Fruit fly (Drosophila melanogaster): ENCODE results near the gene Smr.

The Smr gene

DNA sequence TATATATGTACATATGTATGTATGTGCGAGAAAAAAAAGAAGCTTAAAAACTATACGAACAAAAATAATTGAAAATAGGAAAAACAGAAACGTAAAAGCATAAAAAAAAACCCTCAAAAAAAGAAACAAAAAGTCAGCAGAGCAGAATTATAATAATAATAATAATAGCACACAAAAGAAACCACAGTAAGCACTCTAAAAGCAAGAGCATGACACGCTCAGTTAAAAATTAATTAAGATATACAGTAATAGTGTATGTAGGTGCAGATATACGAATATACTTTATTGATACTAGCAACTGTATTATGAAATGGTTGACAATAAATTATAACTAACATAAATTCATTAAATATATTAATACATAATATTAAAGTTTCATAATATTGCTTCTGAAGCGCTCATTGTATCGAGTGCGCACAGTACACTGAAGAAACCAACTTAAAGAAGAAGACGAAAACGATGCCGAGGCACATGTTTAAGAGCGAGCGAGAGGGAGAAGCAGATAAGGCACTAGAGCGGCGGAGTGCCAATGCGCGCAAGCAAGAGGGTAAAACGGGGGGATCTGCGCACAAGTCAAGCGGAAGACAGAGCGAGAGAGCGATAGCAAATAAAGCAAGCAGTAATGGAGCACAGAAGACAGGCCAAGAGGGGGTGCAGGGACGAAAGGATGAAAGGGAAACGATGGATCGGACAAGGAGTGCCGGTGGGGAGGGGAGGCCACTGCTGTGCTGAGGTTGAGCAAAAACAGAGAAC lies 7.5 kb downstream of the Smr start:
- TF ChIP-seq pan (optimal IDR thresholded peaks at IDR 0.05), result no peak
- TF ChIP-seq EcR (GFP tag; optimal IDR thresholded peaks at IDR 0.05), result peak in 1 of 2 experiments; percentile 19
- TF ChIP-seq usp (GFP tag; optimal IDR thresholded peaks at IDR 0.05), result no peak
- no peak for TF ChIP-seq Dll (optimal IDR thresholded peaks at IDR 0.05)

dm6 chrX:12734354-12734709 lies 8.1 kb downstream of the Smr start:
- TF ChIP-seq Dll (optimal IDR thresholded peaks at IDR 0.05) (no peak), psq (optimal IDR thresholded peaks at IDR 0.05) (no peak), usp (GFP tag; optimal IDR thresholded peaks at IDR 0.05) (no peak), EcR (GFP tag; optimal IDR thresholded peaks at IDR 0.05) (no peak), pan (optimal IDR thresholded peaks at IDR 0.05) (no peak), CG8478 (optimal IDR thresholded peaks at IDR 0.05) (no peak)

- TF ChIP-seq CG8478 (optimal IDR thresholded peaks at IDR 0.05) (no peak), Dll (optimal IDR thresholded peaks at IDR 0.05) (no peak), EcR (GFP tag; optimal IDR thresholded peaks at IDR 0.05) (no peak), psq (optimal IDR thresholded peaks at IDR 0.05) (no peak), usp (GFP tag; optimal IDR thresholded peaks at IDR 0.05) (no peak), pan (optimal IDR thresholded peaks at IDR 0.05) (no peak)
Observed at dm6 chrX:12733770-12734189, 8.6 kb downstream of the Smr start.

dm6 chrX:12732486-12732885 lies 9.9 kb downstream of the Smr start:
- TF ChIP-seq psq (optimal IDR thresholded peaks at IDR 0.05) (no peak), pan (optimal IDR thresholded peaks at IDR 0.05) (no peak), EcR (GFP tag; optimal IDR thresholded peaks at IDR 0.05) (no peak), Dll (optimal IDR thresholded peaks at IDR 0.05) (no peak), CG8478 (optimal IDR thresholded peaks at IDR 0.05) (no peak), usp (GFP tag; optimal IDR thresholded peaks at IDR 0.05) (no peak)

DNA sequence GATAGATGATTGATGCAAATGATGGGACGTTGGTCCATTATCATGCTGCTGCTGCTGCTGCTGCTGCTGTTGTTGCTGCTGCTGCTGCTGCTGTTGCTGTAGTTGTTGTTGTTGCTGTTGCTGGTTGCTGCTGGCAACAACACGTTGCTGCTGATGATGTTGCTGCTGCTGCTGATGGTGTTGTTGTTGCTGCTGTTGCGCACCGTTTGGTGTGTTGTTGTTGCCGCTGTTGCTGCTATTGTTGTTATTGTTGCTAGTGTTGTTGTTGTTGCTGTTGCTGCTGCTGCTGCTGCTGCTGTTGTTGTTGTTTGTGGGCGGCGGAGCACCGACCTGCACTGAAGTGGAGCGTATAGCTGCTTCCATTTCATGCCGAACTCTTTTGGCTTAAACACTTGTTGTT lies 11.3 kb downstream of the Smr start:
- TF ChIP-seq psq (optimal IDR thresholded peaks at IDR 0.05), result no peak
- TF ChIP-seq pan (optimal IDR thresholded peaks at IDR 0.05), result no peak
- TF ChIP-seq CG8478 (optimal IDR thresholded peaks at IDR 0.05), result no peak
- no peak for TF ChIP-seq usp (GFP tag; optimal IDR thresholded peaks at IDR 0.05)
- TF ChIP-seq EcR (GFP tag; optimal IDR thresholded peaks at IDR 0.05), result no peak
- TF ChIP-seq Dll (optimal IDR thresholded peaks at IDR 0.05), result no peak

DNA sequence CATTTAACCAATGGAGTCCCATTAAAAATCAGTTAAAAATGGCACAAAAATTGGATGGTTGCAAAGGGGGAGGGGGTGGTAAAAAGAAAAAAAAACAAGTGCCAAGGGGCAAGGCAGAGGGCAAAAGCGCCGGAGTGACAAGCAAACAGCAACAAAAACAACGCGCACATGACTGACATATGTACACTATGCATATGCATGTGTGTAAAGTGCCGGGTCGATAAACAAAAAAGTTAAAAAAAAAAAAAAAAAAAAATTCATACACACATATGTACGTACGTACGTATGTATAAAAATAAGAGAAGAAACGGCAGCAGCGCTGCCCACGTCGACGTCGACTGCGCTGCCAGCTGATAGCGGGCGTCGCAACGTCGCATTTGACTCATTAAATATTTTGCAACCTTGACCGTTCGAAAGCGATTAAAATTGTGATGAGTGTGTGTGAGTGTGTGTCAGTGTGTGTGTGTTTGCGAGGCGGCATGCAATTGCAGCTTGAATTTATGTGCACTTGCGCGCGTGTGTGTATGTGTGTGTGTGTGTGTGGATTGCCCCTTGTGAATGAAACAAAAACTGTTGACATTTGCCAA lies 14.7 kb downstream of the Smr start:
- TF ChIP-seq usp (GFP tag; optimal IDR thresholded peaks at IDR 0.05), result no peak
- no peak for TF ChIP-seq pan (optimal IDR thresholded peaks at IDR 0.05)
- no peak for TF ChIP-seq psq (optimal IDR thresholded peaks at IDR 0.05)
- no peak for TF ChIP-seq Dll (optimal IDR thresholded peaks at IDR 0.05)
- no peak for TF ChIP-seq EcR (GFP tag; optimal IDR thresholded peaks at IDR 0.05)
- TF ChIP-seq CG8478 (optimal IDR thresholded peaks at IDR 0.05), result no peak

dm6 chrX:12725187-12725919 lies 17.1 kb downstream of the Smr start:
- TF ChIP-seq Dll (optimal IDR thresholded peaks at IDR 0.05) (no peak), EcR (GFP tag; optimal IDR thresholded peaks at IDR 0.05) (peak in 1 of 2 experiments; percentile 91), pan (optimal IDR thresholded peaks at IDR 0.05) (no peak)

- TF ChIP-seq usp (GFP tag; optimal IDR thresholded peaks at IDR 0.05) (no peak), Dll (optimal IDR thresholded peaks at IDR 0.05) (no peak), EcR (GFP tag; optimal IDR thresholded peaks at IDR 0.05) (no peak), CG8478 (optimal IDR thresholded peaks at IDR 0.05) (no peak), pan (optimal IDR thresholded peaks at IDR 0.05) (no peak), psq (optimal IDR thresholded peaks at IDR 0.05) (no peak)
Observed at dm6 chrX:12724287-12725186, 17.9 kb downstream of the Smr start.

DNA sequence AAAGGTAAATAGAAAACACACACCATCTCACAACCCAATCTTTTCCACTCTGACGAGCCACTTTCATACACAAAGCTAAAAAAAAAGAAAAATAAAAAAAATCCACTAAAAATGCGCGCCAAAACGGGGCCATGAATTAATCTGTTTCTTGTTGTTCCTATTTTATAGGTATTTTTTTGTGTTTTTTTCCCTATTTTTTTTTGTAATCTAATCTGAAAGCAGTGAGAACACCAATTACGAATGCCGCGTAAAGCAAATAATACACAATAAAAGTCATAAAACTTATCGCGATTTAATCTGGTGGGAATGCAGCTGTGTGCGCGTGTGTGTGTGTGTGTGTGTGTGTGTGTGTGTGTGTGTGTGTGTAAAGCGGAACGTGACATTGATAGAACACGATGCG lies 19.1 kb downstream of the Smr start:
- no peak for TF ChIP-seq CG8478 (optimal IDR thresholded peaks at IDR 0.05)

- no peak for TF ChIP-seq psq (optimal IDR thresholded peaks at IDR 0.05)
- TF ChIP-seq usp (GFP tag; optimal IDR thresholded peaks at IDR 0.05), result no peak
- TF ChIP-seq pan (optimal IDR thresholded peaks at IDR 0.05), result no peak
- TF ChIP-seq Dll (optimal IDR thresholded peaks at IDR 0.05), result no peak
- TF ChIP-seq EcR (GFP tag; optimal IDR thresholded peaks at IDR 0.05), result no peak
- no peak for TF ChIP-seq CG8478 (optimal IDR thresholded peaks at IDR 0.05)
Observed at dm6 chrX:12722009-12722408, 20.4 kb downstream of the Smr start.

DNA sequence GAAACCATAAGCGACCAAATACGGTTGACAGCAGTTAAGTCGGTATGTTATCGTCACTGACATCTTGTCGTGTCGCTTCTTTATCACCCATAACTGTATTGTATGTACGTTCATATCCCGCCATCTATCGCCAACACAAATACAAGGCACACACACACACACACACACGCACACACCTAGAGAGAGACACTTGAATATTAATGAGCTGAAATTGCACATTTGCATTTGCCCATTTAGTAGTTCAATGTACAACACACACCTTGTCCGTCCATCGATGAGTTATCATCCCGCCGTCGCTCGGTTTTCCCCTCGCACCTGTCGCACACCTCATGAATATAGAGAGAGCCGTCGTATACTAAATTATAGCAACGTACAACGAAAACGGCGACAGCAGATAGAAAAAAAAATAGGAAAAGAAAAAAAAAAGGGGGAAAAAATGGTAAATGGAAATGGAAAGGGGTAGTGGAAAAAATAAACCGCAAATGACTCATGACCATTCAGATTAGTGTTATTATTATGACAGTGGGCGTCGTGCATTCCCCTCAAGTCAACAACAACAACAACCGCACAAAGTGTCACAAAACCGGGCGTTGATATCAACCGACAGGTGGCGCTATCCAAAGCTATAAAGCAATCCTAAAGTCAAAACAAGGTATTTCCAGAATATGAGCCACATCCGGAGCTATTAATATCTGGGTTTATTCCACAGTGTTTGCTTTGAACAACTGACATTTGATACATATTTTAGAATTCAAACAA lies 21.1 kb downstream of the Smr start:
- TF ChIP-seq Dll (optimal IDR thresholded peaks at IDR 0.05), result no peak
- TF ChIP-seq usp (GFP tag; optimal IDR thresholded peaks at IDR 0.05), result no peak
- no peak for TF ChIP-seq CG8478 (optimal IDR thresholded peaks at IDR 0.05)
- TF ChIP-seq EcR (GFP tag; optimal IDR thresholded peaks at IDR 0.05), result no peak
- TF ChIP-seq psq (optimal IDR thresholded peaks at IDR 0.05), result no peak
- TF ChIP-seq pan (optimal IDR thresholded peaks at IDR 0.05), result no peak
